Fruit fly (Drosophila melanogaster) whole organism, prepupa: ENCODE results near the gene CG34039.

Experiments used
- CG10631 ChIP-seq: fragments of 200-800 bp; sonication (Bioruptor generic); optimal IDR thresholded peaks from 2 replicates; lab custom pipeline; 2016; ENCODE audit warnings: missing biosample characterization, missing genetic modification characterization
- CG11762 ChIP-seq: fragments of 200-800 bp; sonication (Bioruptor generic); optimal IDR thresholded peaks from 3 replicates; lab custom pipeline; 2016; ENCODE audit warnings: missing biosample characterization, missing genetic modification characterization; ENCODE audit not compliant: insufficient read depth
- CG11902 ChIP-seq: fragments of 200-800 bp; sonication (Bioruptor generic); optimal IDR thresholded peaks from 3 replicates; lab custom pipeline; 2016; ENCODE audit warnings: missing biosample characterization, missing genetic modification characterization
- CG15336 ChIP-seq: fragments of 200-800 bp; sonication (Bioruptor generic); IDR thresholded peaks from 2 replicates; pipeline ENCODE4 v1.3.6; 2022; ENCODE audit warnings: missing biosample characterization, missing genetic modification characterization
- CG1621 ChIP-seq: fragments of 200-800 bp; sonication (Bioruptor generic); optimal IDR thresholded peaks from 3 replicates; lab custom pipeline; 2018; ENCODE audit warnings: missing biosample characterization, mild to moderate bottlenecking, missing genetic modification characterization
- CG3919 ChIP-seq: fragments of 200-800 bp; sonication (Bioruptor generic); optimal IDR thresholded peaks from 3 replicates; lab custom pipeline; 2016; ENCODE audit warnings: missing biosample characterization, missing genetic modification characterization
- CG4318 ChIP-seq: fragments of 200-800 bp; sonication (Bioruptor generic); optimal IDR thresholded peaks from 3 replicates; lab custom pipeline; 2017; ENCODE audit warnings: missing biosample characterization, mild to moderate bottlenecking, missing genetic modification characterization
- CG6163 ChIP-seq: fragments of 200-800 bp; sonication (Bioruptor generic); IDR thresholded peaks from 3 replicates; pipeline ENCODE4 v1.3.6; 2022; ENCODE audit warnings: missing biosample characterization, missing genetic modification characterization
- CG6276 ChIP-seq: fragments of 200-800 bp; sonication (Bioruptor generic); optimal IDR thresholded peaks from 2 replicates; lab custom pipeline; 2017; ENCODE audit warnings: missing biosample characterization, mild to moderate bottlenecking, missing genetic modification characterization
- CG6854 ChIP-seq: fragments of 200-800 bp; sonication (Bioruptor generic); optimal IDR thresholded peaks from 2 replicates; lab custom pipeline; 2017; ENCODE audit warnings: missing biosample characterization, mild to moderate bottlenecking, missing genetic modification characterization
- CG7368 ChIP-seq: fragments of 200-800 bp; sonication (Bioruptor generic); optimal IDR thresholded peaks from 3 replicates; lab custom pipeline; 2016; ENCODE audit warnings: missing biosample characterization, missing genetic modification characterization
- CG8119 ChIP-seq: fragments of 200-800 bp; sonication (Bioruptor generic); IDR thresholded peaks from 3 replicates; pipeline ENCODE4 v1.3.6; 2022; ENCODE audit warnings: missing biosample characterization, missing genetic modification characterization
- CG8632 ChIP-seq: fragments of 200-800 bp; sonication (Bioruptor generic); optimal IDR thresholded peaks from 3 replicates; lab custom pipeline; 2016; ENCODE audit warnings: missing biosample characterization, missing genetic modification characterization
- CG9139 ChIP-seq: fragments of 200-800 bp; sonication (Bioruptor generic); optimal IDR thresholded peaks from 3 replicates; lab custom pipeline; 2017; ENCODE audit warnings: missing biosample characterization, mild to moderate bottlenecking, missing genetic modification characterization
- Eip78C ChIP-seq: fragments of 200-800 bp; sonication (Bioruptor generic); peaks from one replicate; lab custom pipeline; 2016; ENCODE audit warnings: missing biosample characterization, missing genetic modification characterization
- Eip93F ChIP-seq: fragments of 200-800 bp; sonication (Bioruptor generic); optimal IDR thresholded peaks from 2 replicates; lab custom pipeline; 2016; ENCODE audit warnings: missing biosample characterization, mild to moderate bottlenecking, missing genetic modification characterization
- Ets21C ChIP-seq: fragments of 200-800 bp; sonication (Bioruptor generic); optimal IDR thresholded peaks from 3 replicates; lab custom pipeline; 2016; ENCODE audit warnings: missing biosample characterization, missing genetic modification characterization
- Hr38 ChIP-seq: sonication (Bioruptor generic); optimal IDR thresholded peaks from 2 replicates; lab custom pipeline; 2016; ENCODE audit warnings: missing biosample characterization, missing genetic modification characterization
- Hr39 ChIP-seq: fragments of 200-800 bp; sonication (Bioruptor generic); optimal IDR thresholded peaks from 2 replicates; lab custom pipeline; 2016; ENCODE audit warnings: missing biosample characterization, missing genetic modification characterization
- OdsH ChIP-seq: fragments of 200-800 bp; sonication (Bioruptor generic); optimal IDR thresholded peaks from 3 replicates; lab custom pipeline; 2016; ENCODE audit warnings: missing biosample characterization, missing genetic modification characterization
- Smox ChIP-seq: fragments of 200-800 bp; sonication (Bioruptor generic); optimal IDR thresholded peaks from 3 replicates; lab custom pipeline; 2016; ENCODE audit warnings: missing biosample characterization, missing genetic modification characterization
- Sox102F ChIP-seq: fragments of 200-800 bp; sonication (Bioruptor generic); optimal IDR thresholded peaks from 2 replicates; lab custom pipeline; 2016; ENCODE audit warnings: missing biosample characterization, mild to moderate bottlenecking, missing genetic modification characterization
- Sox14 ChIP-seq: fragments of 200-800 bp; sonication (Bioruptor generic); optimal IDR thresholded peaks from 3 replicates; lab custom pipeline; 2016; ENCODE audit warnings: missing biosample characterization, missing genetic modification characterization
- achi ChIP-seq: fragments of 200-800 bp; sonication (Bioruptor generic); optimal IDR thresholded peaks from 3 replicates; lab custom pipeline; 2016; ENCODE audit warnings: missing biosample characterization, missing genetic modification characterization
- acj6 ChIP-seq: fragments of 200-800 bp; sonication (Bioruptor generic); optimal IDR thresholded peaks from 3 replicates; lab custom pipeline; 2016; ENCODE audit warnings: missing biosample characterization, missing genetic modification characterization
- eg ChIP-seq: fragments of 200-800 bp; sonication (Bioruptor generic); IDR thresholded peaks from 3 replicates; pipeline ENCODE4 v1.3.6; 2022; ENCODE audit warnings: missing biosample characterization, missing genetic modification characterization
- fkh ChIP-seq: fragments of 200-800 bp; sonication (Bioruptor generic); optimal IDR thresholded peaks from 3 replicates; lab custom pipeline; 2017; ENCODE audit warnings: missing biosample characterization, mild to moderate bottlenecking, missing genetic modification characterization, moderate library complexity
- spab ChIP-seq: fragments of 200-800 bp; sonication (Bioruptor generic); optimal IDR thresholded peaks from 2 replicates; lab custom pipeline; 2017; ENCODE audit warnings: missing biosample characterization, mild to moderate bottlenecking, missing genetic modification characterization, missing genetic modification reagents

The CG34039 gene

DNA sequence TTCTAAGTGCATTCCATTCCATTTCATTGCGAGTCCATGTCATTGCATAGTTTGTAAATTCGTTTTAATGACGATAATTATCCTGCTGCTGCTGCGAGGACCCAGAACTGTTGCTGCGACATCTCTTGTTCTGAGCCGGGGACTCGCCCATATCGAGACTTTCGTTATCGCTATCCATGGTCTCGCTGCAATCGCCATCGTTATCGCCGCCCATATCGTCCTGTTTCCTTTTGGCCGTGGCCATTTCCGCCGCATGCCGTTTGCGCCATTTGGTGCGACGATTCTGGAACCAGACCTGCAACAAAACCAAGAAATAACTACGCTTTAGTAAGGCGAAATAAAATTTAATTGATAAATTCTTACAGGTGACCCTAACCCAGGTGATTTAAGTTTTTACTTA is 24.0 kb downstream of the CG34039 start:
- TF ChIP-seq acj6 (GFP tag; lab: Kevin White, UChicago) = no peak
- no peak for TF ChIP-seq Sox102F
- no peak for TF ChIP-seq Eip93F (GFP tag; lab: Kevin White, UChicago)
- TF ChIP-seq CG1621 = no peak
- no peak for TF ChIP-seq Smox (GFP tag; lab: Kevin White, UChicago)

DNA sequence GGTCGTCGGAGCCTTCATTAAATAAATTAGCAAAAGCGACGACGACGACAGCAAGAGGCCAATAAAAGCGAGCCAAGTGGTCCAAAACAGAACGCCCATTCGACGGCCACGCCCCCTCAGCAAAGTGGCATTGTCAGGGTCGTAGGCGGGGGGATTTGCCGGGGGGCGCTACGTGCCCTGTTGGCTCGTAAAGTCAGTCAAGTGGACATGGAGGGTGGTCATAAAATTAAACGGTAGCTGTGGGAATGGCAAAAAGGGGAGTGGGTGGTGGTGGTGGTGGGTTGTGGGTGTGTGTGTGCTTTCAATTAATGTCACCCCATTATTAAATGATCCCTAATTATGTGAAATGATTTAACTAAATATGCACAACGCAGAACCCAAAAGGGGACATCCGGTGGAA is 31.2 kb downstream of the CG34039 start:
- TF ChIP-seq CG6276 (GFP tag; lab: Kevin White, UChicago) (no peak), CG11902 (GFP tag; lab: Kevin White, UChicago) (no peak), CG8632 (GFP tag; lab: Kevin White, UChicago) (no peak), Hr38 (GFP tag; lab: Kevin White, UChicago) (no peak), CG6854 (GFP tag; lab: Kevin White, UChicago) (no peak), CG4318 (GFP tag; lab: Kevin White, UChicago) (no peak), Sox14 (GFP tag; lab: Kevin White, UChicago) (no peak), Ets21C (GFP tag; lab: Kevin White, UChicago) (no peak), CG9139 (no peak)

DNA sequence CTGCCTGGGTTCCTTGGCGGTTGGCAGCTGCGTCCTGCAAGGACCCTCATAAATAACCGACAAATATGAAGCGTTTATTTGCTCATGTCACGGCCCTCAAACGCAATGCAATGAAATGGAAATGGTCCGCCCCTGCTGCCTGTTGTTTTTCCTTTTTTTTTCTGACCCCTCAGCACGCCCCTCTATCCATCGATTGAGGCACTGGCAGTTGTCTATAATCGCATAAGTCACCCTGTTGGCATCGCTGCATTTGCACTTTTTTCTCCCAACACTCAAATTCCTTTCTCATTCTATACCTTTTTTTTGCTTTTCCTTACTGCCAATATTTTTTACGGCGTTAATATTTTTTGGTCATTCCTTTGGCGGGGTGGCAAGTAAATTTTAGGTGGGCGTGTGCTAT is 32.4 kb downstream of the CG34039 start:
- TF ChIP-seq CG6163 (GFP tag; lab: Robert Waterston, UW) (no peak), eg (GFP tag; lab: Robert Waterston, UW) (no peak), CG6276 (GFP tag; lab: Kevin White, UChicago) (no peak), spab (GFP tag; lab: Kevin White, UChicago) (no peak), CG15336 (GFP tag; lab: Robert Waterston, UW) (no peak)

DNA sequence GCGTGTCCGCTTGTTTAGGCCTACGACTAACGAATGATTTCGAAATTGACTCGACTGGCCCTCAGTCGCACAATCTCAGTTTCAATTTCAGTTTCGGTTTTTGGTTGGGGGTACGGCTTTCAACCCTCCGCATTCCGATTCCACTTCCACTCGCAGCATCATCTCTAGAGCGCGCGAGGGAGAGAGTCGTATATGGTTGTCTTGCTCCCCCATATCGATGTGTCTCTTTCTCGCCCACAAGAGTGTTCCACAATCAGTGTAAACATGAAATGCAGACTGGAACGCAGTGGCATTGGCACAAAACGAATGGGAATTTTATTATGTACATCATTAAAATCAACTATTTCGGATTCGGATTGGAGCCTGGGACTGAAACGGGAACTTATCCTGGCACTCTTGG is 39.7 kb downstream of the CG34039 start, which contains the start of gene HGTX:
Gene HGTX (minus strand): TSS at position 38 of the 400 bp plus-strand sequence.
- TF ChIP-seq CG10631 (GFP tag; lab: Kevin White, UChicago) (no peak), fkh (GFP tag; lab: Kevin White, UChicago) (peak; percentile 73), CG11762 (GFP tag; lab: Kevin White, UChicago) (no peak), CG8632 (GFP tag; lab: Kevin White, UChicago) (no peak), CG1621 (no peak), CG7368 (no peak), Smox (GFP tag; lab: Kevin White, UChicago) (no peak), CG8119 (GFP tag; lab: Robert Waterston, UW) (no peak)

DNA sequence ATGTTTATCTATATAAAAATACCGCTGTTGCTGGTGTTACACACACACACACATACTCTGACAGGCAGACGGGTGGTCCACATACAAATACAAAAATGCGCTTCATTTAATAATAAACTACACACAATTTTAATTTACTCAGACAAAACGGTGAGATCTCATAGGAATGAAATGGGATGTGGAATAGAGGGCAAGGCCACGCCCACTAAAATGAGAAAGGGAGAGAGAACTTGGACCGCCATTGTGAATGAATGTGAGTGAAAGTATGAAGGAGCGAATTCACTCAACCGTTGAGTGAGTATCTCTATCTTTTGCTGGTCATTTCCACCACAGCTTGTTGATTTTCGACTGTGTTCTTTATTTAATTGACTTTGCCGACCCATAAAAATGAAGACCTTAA is 40.8 kb downstream of the CG34039 start:
- TF ChIP-seq achi (GFP tag; lab: Kevin White, UChicago) = no peak
- no peak for TF ChIP-seq CG7368
- TF ChIP-seq OdsH (GFP tag; lab: Kevin White, UChicago) = no peak

DNA sequence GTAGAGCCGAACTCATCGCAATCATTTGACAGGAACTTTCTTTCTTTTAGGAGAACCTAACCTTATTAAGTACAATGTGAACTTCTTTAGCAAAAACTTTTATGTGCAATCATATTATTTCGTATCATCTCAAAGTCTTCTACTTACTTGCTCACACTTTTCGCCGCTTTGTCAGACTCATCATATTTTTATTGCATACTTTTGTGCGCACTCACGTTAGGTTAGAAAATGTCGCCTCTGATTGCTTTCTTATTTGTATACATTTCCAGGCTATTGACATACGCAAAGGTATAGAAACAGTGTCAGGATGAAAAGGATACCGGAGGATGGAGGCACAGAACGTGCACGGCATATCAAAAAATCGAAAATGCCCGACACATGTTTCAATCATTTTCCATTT is 43.4 kb downstream of the CG34039 start:
- TF ChIP-seq achi (GFP tag; lab: Kevin White, UChicago) (no peak), Eip78C (GFP tag; lab: Kevin White, UChicago) (peak; percentile 23), acj6 (GFP tag; lab: Kevin White, UChicago) (no peak), fkh (GFP tag; lab: Kevin White, UChicago) (peak; percentile 16)

DNA sequence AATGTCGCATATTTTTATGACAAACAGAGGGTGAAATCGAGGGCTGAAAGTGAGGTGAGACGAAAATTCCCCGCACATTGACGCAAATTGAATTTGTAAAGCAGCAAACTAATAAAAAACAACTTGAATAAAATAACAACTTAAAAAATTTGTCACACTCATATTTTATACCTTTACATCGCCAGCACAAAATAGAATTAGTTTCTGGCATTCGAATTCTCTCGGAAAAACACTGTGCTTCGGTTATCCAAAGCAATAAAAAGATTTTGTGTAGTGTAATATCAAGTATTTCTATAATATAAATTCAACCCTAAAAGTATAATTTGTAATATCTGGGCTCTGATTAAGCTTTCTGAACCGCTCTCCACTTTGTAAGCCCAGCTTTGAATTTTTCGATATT is 45.5 kb downstream of the CG34039 start:
- TF ChIP-seq CG11902 (GFP tag; lab: Kevin White, UChicago) (no peak), Eip78C (GFP tag; lab: Kevin White, UChicago) (peak; percentile 65), acj6 (GFP tag; lab: Kevin White, UChicago) (no peak), Hr39 (GFP tag; lab: Kevin White, UChicago) (no peak), CG10631 (GFP tag; lab: Kevin White, UChicago) (no peak), CG3919 (no peak)
